Worm (Caenorhabditis elegans) whole organism, midembryonic: Measurements from ENCODE around the gene F47E1.20.

Experiments
- T22C8.4 ChIP-seq: fragments of 200-800 bp; sonication (Bioruptor generic); IDR thresholded peaks from 2 replicates; pipeline ENCODE4 v1.3.6; 2022; ENCODE audit warnings: missing genetic modification characterization, missing compliant biosample characterization
- cog-1 ChIP-seq: sonication (generic microtip); optimal IDR thresholded peaks from 2 replicates; lab custom pipeline; 2016; ENCODE audit warnings: missing genetic modification characterization, missing compliant biosample characterization
- flt-1 ChIP-seq: fragments of 200-800 bp; sonication (Bioruptor generic); IDR thresholded peaks from 2 replicates; pipeline ENCODE4 v1.3.6; 2022; ENCODE audit warnings: missing genetic modification characterization, missing compliant biosample characterization
- klf-2 ChIP-seq: fragments of 200-800 bp; sonication (Bioruptor generic); conservative IDR thresholded peaks from 2 replicates; pipeline ENCODE4 v1.3.6; 2022; ENCODE audit warnings: missing genetic modification reagents, missing genetic modification characterization, missing compliant biosample characterization
- med-1 ChIP-seq: sonication (generic microtip); optimal IDR thresholded peaks from 2 replicates; lab custom pipeline; 2017; ENCODE audit warnings: missing genetic modification characterization, mild to moderate bottlenecking, missing compliant biosample characterization, antibody characterized with exemption, missing genetic modification reagents; ENCODE audit not compliant: insufficient read depth
- ref-1 ChIP-seq: fragments of 200-800 bp; sonication (Bioruptor generic); conservative IDR thresholded peaks from 2 replicates; pipeline ENCODE4 v1.3.6; 2022; ENCODE audit warnings: missing genetic modification reagents, missing genetic modification characterization, missing compliant biosample characterization
- tab-1 ChIP-seq: fragments of 200-800 bp; sonication (Bioruptor generic); IDR thresholded peaks from 2 replicates; pipeline ENCODE4 v1.3.6; 2022; ENCODE audit warnings: missing genetic modification characterization, missing compliant biosample characterization
- ztf-23 ChIP-seq: fragments of 200-800 bp; sonication (Bioruptor generic); IDR thresholded peaks from 2 replicates; pipeline ENCODE4 v1.3.6; 2022; ENCODE audit warnings: missing genetic modification reagents, missing genetic modification characterization, missing compliant biosample characterization
- ztf-29 ChIP-seq: fragments of 200-800 bp; sonication (Bioruptor generic); IDR thresholded peaks from 2 replicates; pipeline ENCODE4 v1.3.6; 2022; ENCODE audit warnings: missing genetic modification reagents, missing genetic modification characterization, missing compliant biosample characterization

F47E1.20 gene

ce11 chrX:9025484-9025883 is 23.3 kb upstream of the F47E1.20 start:
- TF ChIP-seq T22C8.4 (GFP tag; lab: Robert Waterston, UW) = no peak
- no peak for TF ChIP-seq klf-2 (GFP tag; lab: Robert Waterston, UW)
- TF ChIP-seq cog-1 (tag; lab: Kevin White, UChicago) = no peak
- TF ChIP-seq ref-1 (GFP tag; lab: Robert Waterston, UW) = no peak
- TF ChIP-seq ztf-23 (GFP tag; lab: Robert Waterston, UW) = no peak
- TF ChIP-seq med-1 (GFP tag; lab: Kevin White, UChicago) = no peak
- TF ChIP-seq flt-1 (GFP tag; lab: Robert Waterston, UW) = no peak
- no peak for TF ChIP-seq tab-1
- no peak for TF ChIP-seq ztf-29 (GFP tag; lab: Robert Waterston, UW)

ce11 chrX:9027304-9027703 is 21.5 kb upstream of the F47E1.20 start, which contains the start of gene T25B6.3:
T25B6.3 (plus strand) TSS chrX:9027604.
- TF ChIP-seq tab-1 = no peak
- TF ChIP-seq med-1 (GFP tag; lab: Kevin White, UChicago) = no peak
- no peak for TF ChIP-seq klf-2 (GFP tag; lab: Robert Waterston, UW)
- TF ChIP-seq T22C8.4 (GFP tag; lab: Robert Waterston, UW) = no peak
- TF ChIP-seq flt-1 (GFP tag; lab: Robert Waterston, UW) = no peak
- TF ChIP-seq cog-1 (tag; lab: Kevin White, UChicago) = no peak
- no peak for TF ChIP-seq ztf-23 (GFP tag; lab: Robert Waterston, UW)
- no peak for TF ChIP-seq ref-1 (GFP tag; lab: Robert Waterston, UW)
- no peak for TF ChIP-seq ztf-29 (GFP tag; lab: Robert Waterston, UW)

ce11 chrX:9028909-9029520 is 19.7 kb upstream of the F47E1.20 start, which contains the start of gene snf-12:
snf-12 (plus strand) TSS chrX:9029470.
- TF ChIP-seq ztf-29 (GFP tag; lab: Robert Waterston, UW) = no peak
- TF ChIP-seq T22C8.4 (GFP tag; lab: Robert Waterston, UW) = no peak
- no peak for TF ChIP-seq cog-1 (tag; lab: Kevin White, UChicago)

ce11 chrX:9034310-9034709 is 14.4 kb upstream of the F47E1.20 start, which contains the start of gene nep-22:
nep-22 (plus strand) TSS chrX:9034554.
- TF ChIP-seq cog-1 (tag; lab: Kevin White, UChicago) (no peak), med-1 (GFP tag; lab: Kevin White, UChicago) (no peak), klf-2 (GFP tag; lab: Robert Waterston, UW) (no peak), ref-1 (GFP tag; lab: Robert Waterston, UW) (no peak), ztf-29 (GFP tag; lab: Robert Waterston, UW) (no peak), tab-1 (no peak), ztf-23 (GFP tag; lab: Robert Waterston, UW) (no peak), flt-1 (GFP tag; lab: Robert Waterston, UW) (no peak), T22C8.4 (GFP tag; lab: Robert Waterston, UW) (no peak)

- no peak for TF ChIP-seq klf-2 (GFP tag; lab: Robert Waterston, UW)
Observed at ce11 chrX:9035142-9035541, 13.6 kb upstream of the F47E1.20 start.

- no peak for TF ChIP-seq cog-1 (tag; lab: Kevin White, UChicago)
- TF ChIP-seq tab-1 = no peak
Observed at ce11 chrX:9036237-9036636, 12.5 kb upstream of the F47E1.20 start.

- TF ChIP-seq klf-2 (GFP tag; lab: Robert Waterston, UW) (no peak), tab-1 (no peak), cog-1 (tag; lab: Kevin White, UChicago) (no peak), ref-1 (GFP tag; lab: Robert Waterston, UW) (no peak), flt-1 (GFP tag; lab: Robert Waterston, UW) (no peak), ztf-23 (GFP tag; lab: Robert Waterston, UW) (no peak), T22C8.4 (GFP tag; lab: Robert Waterston, UW) (no peak), med-1 (GFP tag; lab: Kevin White, UChicago) (no peak), ztf-29 (GFP tag; lab: Robert Waterston, UW) (no peak)
Observed at ce11 chrX:9045913-9046312, 2.8 kb upstream of the F47E1.20 start, which contains the start of gene prdm-14. prdm-14 (plus strand) TSS chrX:9046213.

- TF ChIP-seq med-1 (GFP tag; lab: Kevin White, UChicago) (no peak), ref-1 (GFP tag; lab: Robert Waterston, UW) (no peak), ztf-29 (GFP tag; lab: Robert Waterston, UW) (no peak), tab-1 (no peak), klf-2 (GFP tag; lab: Robert Waterston, UW) (no peak), cog-1 (tag; lab: Kevin White, UChicago) (no peak), T22C8.4 (GFP tag; lab: Robert Waterston, UW) (no peak), flt-1 (GFP tag; lab: Robert Waterston, UW) (no peak), ztf-23 (GFP tag; lab: Robert Waterston, UW) (no peak)
Observed at ce11 chrX:9053426-9053825, 4.7 kb downstream of the F47E1.20 start.

ce11 chrX:9057352-9057751 is 8.6 kb downstream of the F47E1.20 start, which contains the start of gene F47E1.2:
F47E1.2 (plus strand) TSS chrX:9057652.
- TF ChIP-seq ztf-29 (GFP tag; lab: Robert Waterston, UW) = no peak
- TF ChIP-seq flt-1 (GFP tag; lab: Robert Waterston, UW) = no peak
- TF ChIP-seq cog-1 (tag; lab: Kevin White, UChicago) = no peak
- no peak for TF ChIP-seq ztf-23 (GFP tag; lab: Robert Waterston, UW)
- TF ChIP-seq ref-1 (GFP tag; lab: Robert Waterston, UW) = no peak

ce11 chrX:9062523-9062922 is 13.8 kb downstream of the F47E1.20 start, which contains the start of gene F47E1.4:
F47E1.4 (plus strand) TSS chrX:9062823.
- TF ChIP-seq ztf-23 (GFP tag; lab: Robert Waterston, UW) (no peak), cog-1 (tag; lab: Kevin White, UChicago) (no peak), klf-2 (GFP tag; lab: Robert Waterston, UW) (no peak), T22C8.4 (GFP tag; lab: Robert Waterston, UW) (no peak), ztf-29 (GFP tag; lab: Robert Waterston, UW) (no peak), tab-1 (no peak), flt-1 (GFP tag; lab: Robert Waterston, UW) (no peak), ref-1 (GFP tag; lab: Robert Waterston, UW) (no peak)
